Worm (Caenorhabditis elegans) whole organism, young adult: Measurements from ENCODE around the gene H43E16.1.

Source experiments
- D2030.7 ChIP-seq: fragments of 200-800 bp; sonication (Bioruptor generic); IDR thresholded peaks from 2 replicates; pipeline ENCODE4 v1.3.6; 2022; ENCODE audit warnings: missing genetic modification reagents, missing genetic modification characterization, missing compliant biosample characterization
- K11D2.4 ChIP-seq: fragments of 200-800 bp; sonication (Bioruptor generic); IDR thresholded peaks from 2 replicates; pipeline ENCODE4 v1.3.6; 2022; ENCODE audit warnings: missing genetic modification reagents, missing genetic modification characterization, missing compliant biosample characterization
- K12H6.12 ChIP-seq: fragments of 200-800 bp; sonication (Bioruptor generic); optimal IDR thresholded peaks from 2 replicates; lab custom pipeline; 2018; ENCODE audit warnings: mild to moderate bottlenecking, missing genetic modification characterization, missing compliant biosample characterization
- Y56A3A.18 ChIP-seq: fragments of 200-800 bp; sonication (Bioruptor generic); IDR thresholded peaks from 2 replicates; pipeline ENCODE4 v1.3.6; 2022; ENCODE audit warnings: missing genetic modification reagents, missing genetic modification characterization, missing compliant biosample characterization
- ZK185.1 ChIP-seq: sonication (generic microtip); optimal IDR thresholded peaks from 2 replicates; lab custom pipeline; 2016; ENCODE audit warnings: mild to moderate bottlenecking, missing genetic modification characterization, missing compliant biosample characterization; ENCODE audit not compliant: poor library complexity, severe bottlenecking
- aptf-3 ChIP-seq: fragments of 200-800 bp; sonication (Bioruptor generic); IDR thresholded peaks from 2 replicates; pipeline ENCODE4 v1.3.6; 2022; ENCODE audit warnings: missing genetic modification characterization, missing compliant biosample characterization
- athp-1 ChIP-seq: sonication (generic microtip); optimal IDR thresholded peaks from 2 replicates; lab custom pipeline; 2017; ENCODE audit warnings: mild to moderate bottlenecking, missing genetic modification characterization, missing compliant biosample characterization
- attf-3 ChIP-seq: fragments of 200-800 bp; sonication (Bioruptor generic); conservative IDR thresholded peaks from 2 replicates; pipeline ENCODE4 v1.3.6; 2022; ENCODE audit warnings: missing genetic modification reagents, missing genetic modification characterization, missing compliant biosample characterization
- attf-5 ChIP-seq: fragments of 200-800 bp; sonication (Bioruptor generic); optimal IDR thresholded peaks from 2 replicates; lab custom pipeline; 2018; ENCODE audit warnings: mild to moderate bottlenecking, missing genetic modification characterization, missing compliant biosample characterization
- bed-2 ChIP-seq: fragments of 200-800 bp; sonication (Bioruptor generic); IDR thresholded peaks from 2 replicates; pipeline ENCODE4 v1.3.6; 2022; ENCODE audit warnings: missing genetic modification reagents, missing genetic modification characterization, missing compliant biosample characterization
- cebp-1 ChIP-seq, 2 experiments: fragments of 200-800 bp in 1 of 2; sonication (Bioruptor generic) in 1 of 2; sonication (generic microtip) in 1 of 2; IDR thresholded peaks in 1 of 2; optimal IDR thresholded peaks in 1 of 2; 2 replicates each; pipeline versions ENCODE4 v1.3.6 to Lab custom; 2017 to 2022; ENCODE audit warnings: missing compliant biosample characterization in 2 of 2, missing genetic modification characterization in 2 of 2, mild to moderate bottlenecking in 1 of 2, missing genetic modification reagents in 1 of 2, moderate library complexity in 1 of 2
- ceh-40 ChIP-seq: fragments of 200-800 bp; sonication (Bioruptor generic); IDR thresholded peaks from 2 replicates; pipeline ENCODE4 v1.3.6; 2022; ENCODE audit warnings: missing genetic modification characterization, missing compliant biosample characterization
- ceh-91 ChIP-seq: fragments of 200-800 bp; sonication (Bioruptor generic); IDR thresholded peaks from 2 replicates; pipeline ENCODE4 v1.3.6; 2022; ENCODE audit warnings: missing genetic modification reagents, missing genetic modification characterization, missing compliant biosample characterization
- die-1 ChIP-seq: sonication (generic microtip); optimal IDR thresholded peaks from 2 replicates; lab custom pipeline; 2016; ENCODE audit warnings: missing genotype, mild to moderate bottlenecking, missing genetic modification characterization, missing compliant biosample characterization
- dox-1 ChIP-seq: fragments of 200-800 bp; sonication (Bioruptor generic); IDR thresholded peaks from 2 replicates; pipeline ENCODE4 v1.3.6; 2022; ENCODE audit warnings: missing genetic modification reagents, missing genetic modification characterization, missing compliant biosample characterization
- dpl-1 ChIP-seq: fragments of 150-350 bp; optimal IDR thresholded peaks from 2 replicates; lab custom pipeline; 2014; ENCODE audit warnings: missing biosample characterization, missing genetic modification reagents, missing genetic modification characterization
- egrh-3 ChIP-seq: fragments of 200-800 bp; sonication (Bioruptor generic); IDR thresholded peaks from 2 replicates; pipeline ENCODE4 v1.3.6; 2022; ENCODE audit warnings: missing genetic modification reagents, missing genetic modification characterization, missing compliant biosample characterization
- gei-17 ChIP-seq: fragments of 200-800 bp; sonication (Bioruptor generic); optimal IDR thresholded peaks from 2 replicates; lab custom pipeline; 2018; ENCODE audit warnings: mild to moderate bottlenecking, missing genetic modification characterization, missing compliant biosample characterization
- him-1 ChIP-seq: sonication (generic microtip); optimal IDR thresholded peaks from 2 replicates; lab custom pipeline; 2016; ENCODE audit warnings: missing genotype, missing genetic modification reagents, missing genetic modification characterization, missing compliant biosample characterization
- hlh-12 ChIP-seq: sonication (generic microtip); optimal IDR thresholded peaks from 2 replicates; lab custom pipeline; 2016; ENCODE audit warnings: missing genetic modification characterization, missing compliant biosample characterization
- hlh-26 ChIP-seq: fragments of 200-800 bp; sonication (Bioruptor generic); conservative IDR thresholded peaks from 2 replicates; pipeline ENCODE4 v1.3.6; 2022; ENCODE audit warnings: missing genetic modification reagents, missing genetic modification characterization, missing compliant biosample characterization
- hmg-1.2 ChIP-seq: fragments of 200-800 bp; sonication (Bioruptor generic); IDR thresholded peaks from 2 replicates; pipeline ENCODE4 v1.3.6; 2022; ENCODE audit warnings: missing genetic modification reagents, missing genetic modification characterization, missing compliant biosample characterization
- let-607 ChIP-seq, 2 experiments: fragments of 200-800 bp in 1 of 2; sonication (Bioruptor generic) in 1 of 2; sonication (generic microtip) in 1 of 2; optimal IDR thresholded peaks; 2 replicates each; lab custom pipeline; 2016 to 2018; ENCODE audit warnings: mild to moderate bottlenecking in 2 of 2, missing compliant biosample characterization in 2 of 2, missing genetic modification characterization in 2 of 2, moderate library complexity in 2 of 2, missing genotype in 1 of 2
- mxl-1 ChIP-seq: sonication (generic microtip); optimal IDR thresholded peaks from 2 replicates; lab custom pipeline; 2016; ENCODE audit warnings: missing genetic modification characterization, missing compliant biosample characterization
- nfyb-1 ChIP-seq: fragments of 200-800 bp; sonication (Bioruptor generic); IDR thresholded peaks from 2 replicates; pipeline ENCODE4 v1.3.6; 2022; ENCODE audit warnings: missing genetic modification reagents, missing genetic modification characterization, missing compliant biosample characterization
- nhr-120 ChIP-seq: fragments of 200-800 bp; sonication (Bioruptor generic); IDR thresholded peaks from 2 replicates; pipeline ENCODE4 v1.3.6; 2022; ENCODE audit warnings: missing genetic modification characterization, missing compliant biosample characterization
- nhr-179 ChIP-seq: sonication (generic microtip); optimal IDR thresholded peaks from 2 replicates; lab custom pipeline; 2016; ENCODE audit warnings: mild to moderate bottlenecking, missing genetic modification characterization, missing compliant biosample characterization
- nhr-80 ChIP-seq: sonication (generic microtip); optimal IDR thresholded peaks from 2 replicates; lab custom pipeline; 2016; ENCODE audit warnings: missing genetic modification characterization, missing compliant biosample characterization
- rcor-1 ChIP-seq: fragments of 200-800 bp; sonication (Bioruptor generic); IDR thresholded peaks from 2 replicates; pipeline ENCODE4 v1.3.6; 2022; ENCODE audit warnings: missing genetic modification reagents, missing genetic modification characterization, missing compliant biosample characterization
- snpc-1.3 ChIP-seq: sonication (generic microtip); optimal IDR thresholded peaks from 2 replicates; lab custom pipeline; 2017; ENCODE audit warnings: missing genetic modification characterization, mild to moderate bottlenecking, missing compliant biosample characterization, antibody characterized with exemption, moderate library complexity, missing genotype, missing genetic modification reagents; ENCODE audit not compliant: insufficient read depth
- snpc-4 ChIP-seq, 5 experiments: fragments of 150-350 bp in 1 of 5; sonication (generic microtip) in 4 of 5; optimal IDR thresholded peaks; 2 replicates each; lab custom pipeline; 2014 to 2018; ENCODE audit warnings: missing genetic modification characterization in 5 of 5, missing biosample characterization in 3 of 5, antibody characterized with exemption in 2 of 5, mild to moderate bottlenecking in 2 of 5, missing compliant biosample characterization in 2 of 5, missing genotype in 2 of 5, moderate library complexity in 2 of 5, missing genetic modification reagents in 1 of 5
- sptf-2 ChIP-seq: fragments of 200-800 bp; sonication (Bioruptor generic); optimal IDR thresholded peaks from 2 replicates; lab custom pipeline; 2018; ENCODE audit warnings: mild to moderate bottlenecking, missing genetic modification characterization, missing compliant biosample characterization
- tbx-9 ChIP-seq: sonication (generic microtip); optimal IDR thresholded peaks from 2 replicates; lab custom pipeline; 2016; ENCODE audit warnings: borderline replicate concordance, missing genetic modification characterization, inconsistent platforms, missing compliant biosample characterization
- zim-3 ChIP-seq: sonication (generic microtip); optimal IDR thresholded peaks from 2 replicates; lab custom pipeline; 2017; ENCODE audit warnings: mild to moderate bottlenecking, missing genetic modification characterization, moderate library complexity, missing compliant biosample characterization
- ztf-3 ChIP-seq: fragments of 200-800 bp; sonication (Bioruptor generic); optimal IDR thresholded peaks from 2 replicates; lab custom pipeline; 2018; ENCODE audit warnings: mild to moderate bottlenecking, missing genetic modification characterization, missing compliant biosample characterization
- ztf-6 ChIP-seq: fragments of 200-800 bp; sonication (Bioruptor generic); IDR thresholded peaks from 2 replicates; pipeline ENCODE4 v1.3.6; 2022; ENCODE audit warnings: missing genetic modification reagents, missing genetic modification characterization, missing compliant biosample characterization

H43E16.1 gene

ce11 chrII:6658766-6659165, 15.3 kb upstream of the H43E16.1 start, which contains the start of gene T19D12.10:
Gene T19D12.10 (minus strand): TSS chrII:6658866.
- TF ChIP-seq zim-3 (tag; lab: Kevin White, UChicago) (no peak), ceh-91 (no peak)

DNA sequence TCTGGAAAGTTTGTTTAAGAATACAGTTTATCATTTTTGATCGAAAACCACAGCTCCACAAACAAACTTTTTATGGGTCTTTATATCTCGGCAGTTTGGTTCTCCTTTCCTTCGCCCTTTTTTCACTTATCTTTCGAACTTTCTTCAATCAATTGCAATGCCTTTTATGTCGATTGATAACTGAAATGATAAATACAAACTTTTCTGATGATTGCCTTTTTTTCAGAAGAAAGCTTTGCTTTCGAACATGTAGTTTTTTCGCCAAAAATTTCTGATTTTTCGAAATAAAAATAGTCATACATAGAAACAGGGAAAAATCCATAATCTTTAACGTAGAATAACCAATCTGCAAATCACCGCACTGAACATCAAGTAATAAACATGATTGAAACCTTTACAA, 12.9 kb upstream of the H43E16.1 start, which contains the start of gene T19D12.2:
Gene T19D12.2 (plus strand): TSS at position 125 of the 400 bp plus-strand sequence.
- no peak for TF ChIP-seq K12H6.12 (tag; lab: Kevin White, UChicago)
- TF ChIP-seq nhr-80 (tag; lab: Kevin White, UChicago), result peak; percentile 53
- no peak for TF ChIP-seq him-1 (tag; lab: Kevin White, UChicago)

DNA sequence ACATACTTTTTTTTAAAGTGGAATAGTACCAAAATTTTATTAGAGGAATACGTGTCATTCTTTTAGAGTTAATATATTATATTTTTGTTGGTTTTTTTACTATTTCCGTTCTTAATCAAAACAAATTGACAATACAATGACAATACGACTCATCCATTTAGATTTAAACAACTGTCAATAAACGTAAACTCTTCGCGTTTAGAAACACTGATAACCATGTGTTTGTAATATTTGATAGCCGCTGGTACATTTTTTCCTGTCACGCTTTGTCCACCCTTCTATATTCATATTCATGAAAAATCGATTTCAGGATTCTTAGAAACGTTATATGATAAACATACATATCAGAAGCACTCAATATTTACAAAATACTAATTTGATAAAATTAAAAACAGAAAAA, 10.3 kb upstream of the H43E16.1 start:
- TF ChIP-seq athp-1 (tag; lab: Kevin White, UChicago) (no peak), nhr-80 (tag; lab: Kevin White, UChicago) (peak; percentile 41), hlh-26 (no peak)

- TF ChIP-seq nhr-80 (tag; lab: Kevin White, UChicago), result peak; percentile 79
- no peak for TF ChIP-seq hlh-12 (tag; lab: Kevin White, UChicago)
- no peak for TF ChIP-seq attf-5 (GFP tag; lab: Kevin White, UChicago)
- TF ChIP-seq, all 124 proteins: peak for 1
These were observed 8.2 kb upstream of the H43E16.1 start for ce11 chrII:6665908-6666307.

DNA sequence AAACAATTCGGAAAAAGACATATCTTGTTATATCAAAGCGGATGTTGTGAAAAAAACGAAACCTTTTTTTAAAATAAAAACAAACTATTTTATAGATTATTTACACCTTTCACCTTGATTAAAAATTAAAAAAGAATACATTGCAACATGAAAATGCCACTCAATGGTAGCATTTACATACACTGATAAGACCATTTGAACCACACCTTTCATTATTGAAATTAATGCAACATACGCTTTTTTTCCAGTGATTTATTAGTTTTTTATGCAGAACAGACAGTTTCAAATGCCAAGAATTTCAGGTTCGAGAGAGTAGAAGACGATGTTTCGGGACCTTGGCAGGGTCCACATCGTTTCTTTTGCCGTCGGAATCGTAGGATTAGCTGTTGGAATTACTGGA, 7.5 kb upstream of the H43E16.1 start, which contains the start of gene T19D12.1:
Gene T19D12.1 (plus strand): TSS at position 301 of the 400 bp plus-strand sequence.
- TF ChIP-seq bed-2 (GFP tag; lab: Robert Waterston, UW) (no peak), ztf-3 (no peak), sptf-2 (GFP tag; lab: Kevin White, UChicago) (no peak), die-1 (tag; lab: Kevin White, UChicago) (no peak), Y56A3A.18 (no peak), nfyb-1 (GFP tag; lab: Robert Waterston, UW) (no peak), aptf-3 (GFP tag; lab: Robert Waterston, UW) (no peak), nhr-179 (tag; lab: Kevin White, UChicago) (no peak), D2030.7 (GFP tag; lab: Robert Waterston, UW) (no peak), ztf-6 (GFP tag; lab: Robert Waterston, UW) (no peak), gei-17 (GFP tag; lab: Kevin White, UChicago) (no peak), rcor-1 (GFP tag; lab: Robert Waterston, UW) (no peak)

DNA sequence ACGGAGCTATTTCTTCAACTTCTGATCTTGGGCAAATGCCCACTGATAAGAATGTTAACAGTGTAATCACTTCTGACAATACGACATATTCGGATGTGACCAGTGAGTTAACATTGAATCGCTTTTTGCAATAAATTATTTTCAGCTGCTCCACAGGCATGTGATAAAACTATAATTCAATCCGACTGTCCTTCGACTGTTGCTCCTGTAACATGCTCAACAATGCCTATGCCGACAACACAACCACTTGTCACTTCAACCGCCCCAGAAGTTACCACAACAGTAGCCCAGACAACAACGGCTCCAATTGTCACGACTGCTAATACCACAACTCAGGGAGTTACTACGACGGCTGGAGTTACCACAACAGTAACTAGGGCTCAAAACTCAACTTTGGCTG, 6.5 kb upstream of the H43E16.1 start:
- TF ChIP-seq ceh-40 (GFP tag; lab: Robert Waterston, UW), result no peak
- TF ChIP-seq mxl-1 (tag; lab: Kevin White, UChicago), result no peak
- no peak for TF ChIP-seq hmg-1.2
- TF ChIP-seq tbx-9 (tag; lab: Kevin White, UChicago), result no peak
- no peak for TF ChIP-seq attf-3
- no peak for TF ChIP-seq bed-2 (GFP tag; lab: Robert Waterston, UW)
- TF ChIP-seq snpc-1.3 (tag; lab: Kevin White, UChicago), result no peak
- TF ChIP-seq dpl-1 (GFP tag; lab: Kevin White, UChicago), result no peak
- TF ChIP-seq egrh-3 (GFP tag; lab: Robert Waterston, UW), result no peak
- no peak for TF ChIP-seq snpc-4 (GFP tag; optimal IDR thresholded peaks at IDR 0.05; lab: Kevin White, UChicago)
- no peak for TF ChIP-seq snpc-4 (tag; optimal IDR thresholded peaks at IDR 0.05; lab: Kevin White, UChicago)
- no peak for TF ChIP-seq K11D2.4 (GFP tag; lab: Robert Waterston, UW)
- TF ChIP-seq nhr-120 (GFP tag; lab: Robert Waterston, UW), result no peak
- TF ChIP-seq dox-1 (GFP tag; lab: Robert Waterston, UW), result no peak
- no peak for TF ChIP-seq ZK185.1 (tag; lab: Kevin White, UChicago)
- TF ChIP-seq ceh-91, result no peak
- TF ChIP-seq cebp-1 (GFP tag; IDR thresholded peaks at IDR 0.05; lab: Robert Waterston, UW), result no peak
- TF ChIP-seq cebp-1 (tag; optimal IDR thresholded peaks at IDR 0.05; lab: Kevin White, UChicago), result no peak
- no peak for TF ChIP-seq let-607 (tag; optimal IDR thresholded peaks at IDR 0.05; lab: Kevin White, UChicago)
